Worm (Caenorhabditis elegans): ENCODE data around the gene ceh-99.

Gene ceh-99

DNA sequence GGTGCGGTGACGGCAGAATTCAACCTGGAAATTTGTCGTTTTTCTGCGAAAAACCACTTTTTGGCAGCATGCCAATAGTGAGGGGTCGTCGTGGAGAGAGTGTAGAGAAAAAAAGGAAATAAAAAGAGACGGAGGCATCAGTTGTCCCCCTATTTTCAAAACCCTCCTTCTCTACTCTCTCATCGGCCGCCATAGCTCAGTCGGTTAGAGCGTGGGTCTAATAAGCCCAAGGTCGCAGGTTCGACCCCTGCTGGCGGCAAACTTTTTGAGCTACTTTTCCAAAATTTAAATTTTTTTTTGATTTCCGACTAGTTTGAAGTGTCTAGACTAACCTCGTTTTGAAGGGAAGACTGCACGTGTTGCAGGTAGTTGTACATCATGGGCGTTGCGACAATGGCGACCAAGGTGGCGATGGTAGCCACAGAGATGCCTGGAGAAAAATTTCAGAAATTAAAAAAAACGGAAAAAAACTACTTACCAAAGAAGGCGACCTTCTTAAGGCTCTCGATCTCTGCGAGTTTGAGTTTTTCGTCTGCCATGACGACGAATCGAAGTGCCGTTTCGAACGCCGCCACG is 25.1 kb upstream of the ceh-99 start, which contains the start of gene col-85 (continued):
- TF ChIP-seq rnt-1 (tag; optimal IDR thresholded peaks at IDR 0.05) (peak; percentile 68), egl-27 (tag; optimal IDR thresholded peaks at IDR 0.05) (peak in 1 of 2 experiments; percentile 53), sox-4 (tag; optimal IDR thresholded peaks at IDR 0.05) (no peak), mep-1 (tag; optimal IDR thresholded peaks at IDR 0.05) (peak; percentile 56), C34B4.2 (tag; optimal IDR thresholded peaks at IDR 0.05) (no peak), pag-3 (tag; optimal IDR thresholded peaks at IDR 0.05; ENCODE audit: borderline replicate concordance, insufficient read depth) (no peak), tbx-2 (tag; optimal IDR thresholded peaks at IDR 0.05) (peak; percentile 62), fkh-10 (GFP tag; optimal IDR thresholded peaks at IDR 0.05) (peak; percentile 51), fos-1 (tag; optimal IDR thresholded peaks at IDR 0.05) (peak; percentile 69), grh-1 (GFP tag; IDR thresholded peaks at IDR 0.05) (peak; percentile 43; the same call in 1 of the 2 replicates), nhr-90 (tag; optimal IDR thresholded peaks at IDR 0.05; ENCODE audit: poor library complexity) (peak; percentile 70), nhr-77 (tag; optimal IDR thresholded peaks at IDR 0.05) (peak; percentile 70), mab-9 (GFP tag; IDR thresholded peaks at IDR 0.05) (0 out of 2 replicates have a peak, but pooled peaks have one; percentile 41), dpl-1 (GFP tag; optimal IDR thresholded peaks at IDR 0.05) (peak; percentile 44 to 66 (median 54)), nhr-85 (tag) (peak; percentile 72), pqm-1 (tag; optimal IDR thresholded peaks at IDR 0.05) (peak; percentile 11), ceh-63 (GFP tag; optimal IDR thresholded peaks at IDR 0.05) (no peak), aly-2 (tag; optimal IDR thresholded peaks at IDR 0.05) (peak; percentile 49), ceh-90 (tag; optimal IDR thresholded peaks at IDR 0.05) (no peak), hlh-17 (GFP tag; optimal IDR thresholded peaks at IDR 0.05; ENCODE audit: borderline replicate concordance) (no peak), zag-1 (tag; optimal IDR thresholded peaks at IDR 0.05) (no peak), blmp-1 (tag; optimal IDR thresholded peaks at IDR 0.05) (no peak), nhr-71 (tag; optimal IDR thresholded peaks at IDR 0.05) (peak; percentile 78), unc-62 (GFP tag; optimal IDR thresholded peaks at IDR 0.05) (no peak), C16A3.4 (tag; optimal IDR thresholded peaks at IDR 0.05) (peak; percentile 65), unc-86 (tag; optimal IDR thresholded peaks at IDR 0.05) (peak; percentile 49), hlh-4 (tag; optimal IDR thresholded peaks at IDR 0.05) (no peak), ztf-4 (tag; optimal IDR thresholded peaks at IDR 0.05) (no peak), sptf-1 (tag; optimal IDR thresholded peaks at IDR 0.05) (no peak), ets-5 (GFP tag; IDR thresholded peaks at IDR 0.05) (no peak), ceh-88 (GFP tag; IDR thresholded peaks at IDR 0.05) (no peak), unc-130 (tag; optimal IDR thresholded peaks at IDR 0.05) (peak; percentile 12), fkh-8 (tag; optimal IDR thresholded peaks at IDR 0.05) (peak; percentile 83), isw-1 (GFP tag; IDR thresholded peaks at IDR 0.05) (peak; percentile 36; the same call in 1 of the 2 replicates), nhr-237 (tag; optimal IDR thresholded peaks at IDR 0.05) (no peak), nhr-76 (tag; optimal IDR thresholded peaks at IDR 0.05) (no peak), zip-4 (GFP tag; optimal IDR thresholded peaks at IDR 0.05) (no peak), snpc-4 (tag; optimal IDR thresholded peaks at IDR 0.05) (peak; percentile 90), nhr-84 (tag; optimal IDR thresholded peaks at IDR 0.05) (no peak), C04F5.9 (tag; optimal IDR thresholded peaks at IDR 0.05) (no peak), unc-30 (tag; optimal IDR thresholded peaks at IDR 0.05) (no peak), hpl-2 (GFP tag; optimal IDR thresholded peaks at IDR 0.05) (peak; percentile 5), ztf-11 (tag; optimal IDR thresholded peaks at IDR 0.05) (peak in 1 of 2 experiments; percentile 16), pax-3 (tag; optimal IDR thresholded peaks at IDR 0.05) (peak; percentile 47), lin-15B (tag; optimal IDR thresholded peaks at IDR 0.05) (peak; percentile 16), aha-1 (tag; optimal IDR thresholded peaks at IDR 0.05) (no peak), ama-1 (optimal IDR thresholded peaks at IDR 0.05) (no peak), Y116A8C.19 (tag; optimal IDR thresholded peaks at IDR 0.05; ENCODE audit: borderline replicate concordance) (no peak), elt-3 (tag; optimal IDR thresholded peaks at IDR 0.05) (peak in 2 of 6 experiments; percentile 10 to 30), snu-23 (GFP tag; optimal IDR thresholded peaks at IDR 0.05) (peak; percentile 84), irx-1 (tag; optimal IDR thresholded peaks at IDR 0.05) (peak; percentile 57), lin-13 (GFP tag; optimal IDR thresholded peaks at IDR 0.05) (peak; percentile 54), efl-3 (GFP tag; optimal IDR thresholded peaks at IDR 0.05) (no peak)

Measured in whole organism, L1 larva.